Worm (Caenorhabditis elegans) whole organism, L2 larva: ENCODE results near the gene F26D2.14.

Experiments
- C34F6.9 ChIP-seq: fragments of 150-350 bp; optimal IDR thresholded peaks from 2 replicates; lab custom pipeline; 2014; ENCODE audit warnings: missing biosample characterization, missing genetic modification characterization
- Y55F3AM.14 ChIP-seq: fragments of 200-800 bp; sonication (Bioruptor generic); optimal IDR thresholded peaks from 2 replicates; lab custom pipeline; 2018; ENCODE audit warnings: mild to moderate bottlenecking, missing genetic modification characterization, missing compliant biosample characterization
- ZK546.5 ChIP-seq: sonication (generic microtip); optimal IDR thresholded peaks from 2 replicates; lab custom pipeline; 2017; ENCODE audit warnings: missing biosample characterization, missing genetic modification characterization
- alr-1 ChIP-seq: fragments of 150-350 bp; optimal IDR thresholded peaks from 2 replicates; lab custom pipeline; 2014; ENCODE audit warnings: missing biosample characterization, missing genetic modification characterization
- aly-2 ChIP-seq: fragments of 150-350 bp; optimal IDR thresholded peaks from 2 replicates; lab custom pipeline; 2014; ENCODE audit warnings: missing biosample characterization, missing genetic modification characterization
- ama-1 ChIP-seq: fragments of 150-350 bp; optimal IDR thresholded peaks from 2 replicates; lab custom pipeline; 2018; ENCODE audit warnings: inconsistent platforms
- blmp-1 ChIP-seq: sonication (generic microtip); optimal IDR thresholded peaks from 2 replicates; lab custom pipeline; 2017; ENCODE audit warnings: missing genetic modification characterization, mild to moderate bottlenecking, missing compliant biosample characterization, antibody characterized with exemption, moderate library complexity; ENCODE audit not compliant: insufficient read depth
- ceh-16 ChIP-seq: fragments of 150-350 bp; optimal IDR thresholded peaks from 2 replicates; lab custom pipeline; 2014; ENCODE audit warnings: missing biosample characterization, missing genetic modification characterization
- ceh-82 ChIP-seq: fragments of 150-350 bp; optimal IDR thresholded peaks from 2 replicates; lab custom pipeline; 2014; ENCODE audit warnings: missing biosample characterization, missing genetic modification characterization
- dmd-4 ChIP-seq: sonication (generic microtip); optimal IDR thresholded peaks from 2 replicates; lab custom pipeline; 2017; ENCODE audit warnings: missing biosample characterization, missing genetic modification characterization
- elt-1 ChIP-seq: fragments of 150-350 bp; optimal IDR thresholded peaks from 2 replicates; lab custom pipeline; 2014; ENCODE audit warnings: missing biosample characterization, missing genetic modification characterization
- fos-1 ChIP-seq: fragments of 150-350 bp; optimal IDR thresholded peaks from 2 replicates; lab custom pipeline; 2014; ENCODE audit warnings: missing biosample characterization, missing genetic modification characterization
- gmeb-1 ChIP-seq: fragments of 150-350 bp; optimal IDR thresholded peaks from 2 replicates; lab custom pipeline; 2014; ENCODE audit warnings: missing biosample characterization, missing genetic modification characterization
- lin-39 ChIP-seq: fragments of 150-350 bp; optimal IDR thresholded peaks from 2 replicates; lab custom pipeline; 2014; ENCODE audit warnings: missing biosample characterization, missing genetic modification reagents, missing genetic modification characterization
- lsy-2 ChIP-seq, 2 experiments: fragments of 150-350 bp in 1 of 2; sonication (generic microtip) in 1 of 2; optimal IDR thresholded peaks; 2 replicates each; lab custom pipeline; 2014 to 2017; ENCODE audit warnings: missing biosample characterization in 2 of 2, missing genetic modification characterization in 2 of 2
- mab-5 ChIP-seq: fragments of 150-350 bp; optimal IDR thresholded peaks from 2 replicates; lab custom pipeline; 2014; ENCODE audit warnings: missing biosample characterization, missing genetic modification characterization
- mdl-1 ChIP-seq, 2 experiments: fragments of 150-350 bp in 1 of 2; sonication (generic microtip) in 1 of 2; optimal IDR thresholded peaks; 2 replicates each; lab custom pipeline; 2017; ENCODE audit warnings: missing biosample characterization in 2 of 2, missing genetic modification characterization in 2 of 2
- nhr-11 ChIP-seq: fragments of 150-350 bp; optimal IDR thresholded peaks from 2 replicates; lab custom pipeline; 2014; ENCODE audit warnings: missing biosample characterization, missing genetic modification characterization
- nhr-12 ChIP-seq: fragments of 150-350 bp; optimal IDR thresholded peaks from 2 replicates; lab custom pipeline; 2014; ENCODE audit warnings: missing biosample characterization, missing genetic modification characterization
- nhr-129 ChIP-seq: fragments of 150-350 bp; optimal IDR thresholded peaks from 2 replicates; lab custom pipeline; 2014; ENCODE audit warnings: missing biosample characterization, missing genetic modification characterization
- nhr-23 ChIP-seq: fragments of 150-350 bp; optimal IDR thresholded peaks from 2 replicates; lab custom pipeline; 2014; ENCODE audit warnings: missing biosample characterization, missing genetic modification reagents, missing genetic modification characterization
- nhr-237 ChIP-seq: fragments of 150-350 bp; optimal IDR thresholded peaks from 2 replicates; lab custom pipeline; 2014; ENCODE audit warnings: missing biosample characterization, missing genetic modification characterization
- nhr-6 ChIP-seq: fragments of 150-350 bp; optimal IDR thresholded peaks from 2 replicates; lab custom pipeline; 2014; ENCODE audit warnings: missing biosample characterization, missing genetic modification characterization
- nhr-77 ChIP-seq: fragments of 150-350 bp; optimal IDR thresholded peaks from 2 replicates; lab custom pipeline; 2014; ENCODE audit warnings: missing biosample characterization, missing genetic modification characterization
- peb-1 ChIP-seq: fragments of 150-350 bp; optimal IDR thresholded peaks from 2 replicates; lab custom pipeline; 2014; ENCODE audit warnings: missing biosample characterization, missing genetic modification characterization
- sem-4 ChIP-seq: fragments of 150-350 bp; optimal IDR thresholded peaks from 2 replicates; lab custom pipeline; 2014; ENCODE audit warnings: missing biosample characterization, missing genetic modification reagents, missing genetic modification characterization
- skn-1 ChIP-seq: sonication (generic microtip); optimal IDR thresholded peaks from 2 replicates; lab custom pipeline; 2017; ENCODE audit warnings: missing biosample characterization, missing genetic modification characterization
- sma-3 ChIP-seq: sonication (generic microtip); optimal IDR thresholded peaks from 2 replicates; lab custom pipeline; 2016; ENCODE audit warnings: missing genetic modification reagents, missing genetic modification characterization, missing compliant biosample characterization
- snpc-4 ChIP-seq: fragments of 150-350 bp; optimal IDR thresholded peaks from 2 replicates; lab custom pipeline; 2014; ENCODE audit warnings: missing biosample characterization, missing genetic modification characterization
- unc-39 ChIP-seq: fragments of 150-350 bp; optimal IDR thresholded peaks from 2 replicates; lab custom pipeline; 2014; ENCODE audit warnings: missing biosample characterization, missing genetic modification characterization
- unc-55 ChIP-seq: fragments of 150-350 bp; sonication (generic microtip); optimal IDR thresholded peaks from 3 replicates; lab custom pipeline; 2014; ENCODE audit warnings: missing biosample characterization, missing genetic modification reagents, missing genetic modification characterization
- unc-62 ChIP-seq: fragments of 150-350 bp; optimal IDR thresholded peaks from 2 replicates; lab custom pipeline; 2014; ENCODE audit warnings: missing biosample characterization, missing genetic modification reagents, missing genetic modification characterization
- zag-1 ChIP-seq: fragments of 150-350 bp; optimal IDR thresholded peaks from 2 replicates; lab custom pipeline; 2014; ENCODE audit warnings: missing biosample characterization, missing genetic modification characterization
- ztf-1 ChIP-seq: fragments of 200-800 bp; sonication (Bioruptor generic); conservative IDR thresholded peaks from 2 replicates; pipeline ENCODE4 v1.3.6; 2022; ENCODE audit warnings: missing genetic modification characterization, missing compliant biosample characterization
- ztf-11 ChIP-seq: sonication (generic microtip); optimal IDR thresholded peaks from 2 replicates; lab custom pipeline; 2017; ENCODE audit warnings: missing biosample characterization, missing genetic modification characterization
- ztf-4 ChIP-seq: fragments of 150-350 bp; optimal IDR thresholded peaks from 2 replicates; lab custom pipeline; 2014; ENCODE audit warnings: missing biosample characterization, missing genetic modification characterization

Gene F26D2.14

DNA sequence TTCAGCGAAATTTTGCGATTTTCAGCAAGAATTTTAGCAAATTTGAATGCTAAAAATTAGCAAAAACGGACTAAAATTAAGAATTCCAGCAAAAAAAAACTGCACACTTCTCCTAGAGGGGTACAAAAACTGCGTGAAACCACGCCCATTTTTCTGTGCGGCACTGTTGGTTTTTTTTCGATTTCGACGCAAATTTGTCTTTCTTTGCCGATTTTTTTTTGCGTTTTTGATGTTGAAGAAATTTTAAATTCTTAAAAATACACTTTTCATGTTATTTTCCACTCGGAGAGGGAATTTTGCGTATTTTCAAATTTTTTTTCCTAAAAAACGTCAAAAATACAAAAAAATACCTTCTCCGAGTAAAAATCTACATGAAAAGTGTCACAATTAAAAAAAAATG lies 31.7 kb upstream of the F26D2.14 start, which contains the start of gene syp-1:
Gene syp-1, plus strand, starts transcription at position 301 of the 400 bp plus-strand sequence.
- TF ChIP-seq sem-4 (tag; lab: Kevin White, UChicago) (no peak), C34F6.9 (tag; lab: Kevin White, UChicago) (no peak), nhr-12 (tag; lab: Kevin White, UChicago) (no peak)

DNA sequence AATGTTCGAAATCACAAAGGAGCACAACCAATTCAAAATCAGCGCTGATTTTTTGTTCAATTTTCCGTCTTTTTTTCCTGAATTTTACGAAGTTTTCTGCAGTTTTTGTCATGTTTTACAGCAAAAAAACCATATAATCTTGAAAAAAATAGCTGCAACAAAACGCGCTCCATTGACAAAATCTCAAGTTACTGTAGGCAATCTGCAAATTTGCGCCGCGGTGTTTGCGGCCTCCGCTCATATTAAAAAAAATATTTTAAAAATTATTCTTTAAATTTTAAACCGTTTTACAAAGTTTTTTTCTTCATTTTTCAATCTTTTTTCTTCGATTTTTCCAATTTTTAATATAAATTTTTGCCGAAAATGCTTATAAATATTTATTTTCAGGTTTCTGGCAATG lies 30.3 kb upstream of the F26D2.14 start:
- TF ChIP-seq skn-1 (tag; lab: Kevin White, UChicago): no peak
- no peak for TF ChIP-seq unc-62 (GFP tag; lab: Kevin White, UChicago)
- TF ChIP-seq mab-5: no peak
- no peak for TF ChIP-seq elt-1 (tag; lab: Kevin White, UChicago)
- no peak for TF ChIP-seq nhr-77 (tag; lab: Kevin White, UChicago)
- TF ChIP-seq nhr-11 (tag; lab: Kevin White, UChicago): no peak
- no peak for TF ChIP-seq gmeb-1 (tag; lab: Kevin White, UChicago)
- no peak for TF ChIP-seq ztf-1 (GFP tag; lab: Robert Waterston, UW)
- TF ChIP-seq nhr-23 (tag; lab: Kevin White, UChicago): no peak
- no peak for TF ChIP-seq aly-2 (tag; lab: Kevin White, UChicago)
- TF ChIP-seq unc-55 (GFP tag; lab: Kevin White, UChicago): no peak
- TF ChIP-seq unc-39 (tag; lab: Kevin White, UChicago): no peak
- no peak for TF ChIP-seq C34F6.9 (tag; lab: Kevin White, UChicago)
- no peak for TF ChIP-seq Y55F3AM.14 (GFP tag; lab: Kevin White, UChicago)
- no peak for TF ChIP-seq alr-1 (tag; lab: Kevin White, UChicago)
- no peak for TF ChIP-seq lsy-2 (tag; optimal IDR thresholded peaks at IDR 0.05; lab: Kevin White, UChicago)
- TF ChIP-seq, all 48 proteins: peak for 0

DNA sequence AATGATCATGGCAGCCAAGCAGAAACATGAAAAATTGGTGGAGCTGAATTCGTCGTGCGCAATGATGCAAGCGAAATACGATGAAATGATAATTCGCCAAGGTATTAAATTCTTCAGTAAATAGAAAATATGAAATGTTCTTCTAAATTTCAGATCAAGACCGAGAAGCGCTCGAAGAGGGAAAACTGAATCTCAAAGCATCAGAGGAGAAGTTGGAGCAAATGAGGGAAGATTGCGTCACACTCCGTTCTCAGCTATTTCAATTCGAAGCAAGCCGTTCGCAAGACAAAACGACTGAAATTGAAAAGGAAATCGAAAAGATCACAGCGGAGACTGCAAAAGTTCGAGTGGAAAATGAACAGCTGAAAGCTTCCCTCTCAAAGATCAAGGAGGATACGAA lies 29.3 kb upstream of the F26D2.14 start:
- TF ChIP-seq nhr-129 (tag; lab: Kevin White, UChicago) (no peak), skn-1 (tag; lab: Kevin White, UChicago) (no peak), mab-5 (no peak), fos-1 (no peak), peb-1 (no peak), elt-1 (tag; lab: Kevin White, UChicago) (no peak)

DNA sequence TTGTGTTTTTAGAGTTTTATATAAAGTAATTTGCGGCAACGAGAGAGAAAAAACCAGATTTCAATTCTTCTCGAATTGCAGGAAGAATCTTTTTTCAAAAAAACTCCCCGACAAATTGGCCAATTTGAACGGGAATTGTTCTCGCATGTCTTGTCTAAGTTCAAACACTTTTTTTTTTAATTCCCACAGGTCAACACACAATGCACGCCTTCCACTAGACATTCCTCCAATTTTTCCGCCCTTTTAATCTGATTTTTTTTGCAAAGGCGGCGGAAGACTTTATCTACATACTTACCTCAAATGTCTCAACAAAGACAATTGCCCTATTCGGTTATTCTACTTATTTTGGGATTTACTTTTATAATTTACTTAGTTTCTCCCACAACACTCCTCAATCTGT lies 28.0 kb upstream of the F26D2.14 start, which contains the start of gene F26D2.3:
Gene F26D2.3, plus strand, starts transcription at position 301 of the 400 bp plus-strand sequence.
- TF ChIP-seq ama-1 (lab: Kevin White, UChicago) (no peak), elt-1 (tag; lab: Kevin White, UChicago) (no peak), skn-1 (tag; lab: Kevin White, UChicago) (no peak), ztf-4 (tag; lab: Kevin White, UChicago) (no peak), snpc-4 (no peak), unc-39 (tag; lab: Kevin White, UChicago) (no peak), zag-1 (tag; lab: Kevin White, UChicago) (no peak), dmd-4 (tag; lab: Kevin White, UChicago) (no peak), mab-5 (no peak), blmp-1 (tag; lab: Kevin White, UChicago) (no peak), C34F6.9 (tag; lab: Kevin White, UChicago) (no peak), mdl-1 (tag; optimal IDR thresholded peaks at IDR 0.05; lab: Kevin White, UChicago) (no peak), aly-2 (tag; lab: Kevin White, UChicago) (no peak), unc-55 (GFP tag; lab: Kevin White, UChicago) (no peak), nhr-6 (tag; lab: Kevin White, UChicago) (no peak)
- TF ChIP-seq, all 48 proteins: peak for 0

DNA sequence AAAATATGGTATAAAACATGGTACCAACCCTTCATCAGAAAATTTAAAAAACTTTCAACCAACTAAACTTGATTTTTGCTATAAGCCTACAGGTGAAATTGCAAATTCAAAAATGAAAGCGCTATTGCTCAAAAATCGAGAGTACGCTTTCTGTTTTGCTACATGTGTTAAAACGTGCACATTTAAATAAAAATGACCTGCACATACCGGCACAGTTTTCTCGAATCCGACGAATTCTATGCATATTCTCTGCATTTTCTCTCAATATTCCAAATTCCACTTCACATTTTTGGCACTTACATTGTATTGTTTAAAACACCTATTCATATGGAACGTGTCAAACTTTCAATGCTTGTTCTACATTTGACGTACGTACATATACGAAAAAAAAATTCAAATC lies 25.1 kb upstream of the F26D2.14 start, which contains the start of gene srh-145:
Gene srh-145, plus strand, starts transcription at position 193 of the 400 bp plus-strand sequence.
- no peak for TF ChIP-seq nhr-6 (tag; lab: Kevin White, UChicago)
- no peak for TF ChIP-seq lin-39 (tag; lab: Kevin White, UChicago)

DNA sequence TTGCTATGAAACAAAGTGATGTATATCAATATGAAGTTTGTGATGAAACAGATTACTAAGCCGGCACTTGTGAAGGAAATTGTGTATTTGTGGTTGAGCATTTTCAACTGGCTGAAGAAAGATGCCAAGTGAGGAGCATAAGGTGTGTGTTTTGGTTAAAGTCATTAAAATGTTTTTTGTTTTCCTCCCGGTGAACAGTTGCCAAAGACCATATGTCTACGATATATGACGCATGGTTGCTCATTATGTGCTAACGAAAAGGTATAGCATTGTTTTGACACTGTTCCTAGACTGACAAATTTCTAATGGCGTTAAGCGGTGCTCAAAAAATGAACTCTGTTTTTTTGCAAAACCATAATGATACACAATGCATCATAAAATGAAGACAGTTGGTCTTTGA lies 18.6 kb upstream of the F26D2.14 start, which contains the start of gene str-55:
Gene str-55, minus strand, starts transcription at position 101 of the 400 bp plus-strand sequence.
- TF ChIP-seq mdl-1 (tag; optimal IDR thresholded peaks at IDR 0.05; lab: Kevin White, UChicago): no peak
- TF ChIP-seq mab-5: no peak
- no peak for TF ChIP-seq lsy-2 (tag; optimal IDR thresholded peaks at IDR 0.05; lab: Kevin White, UChicago)
- no peak for TF ChIP-seq ztf-11 (tag; lab: Kevin White, UChicago)
- TF ChIP-seq dmd-4 (tag; lab: Kevin White, UChicago): no peak
- no peak for TF ChIP-seq blmp-1 (tag; lab: Kevin White, UChicago)
- no peak for TF ChIP-seq ceh-82 (tag; lab: Kevin White, UChicago)
- no peak for TF ChIP-seq unc-39 (tag; lab: Kevin White, UChicago)
- no peak for TF ChIP-seq C34F6.9 (tag; lab: Kevin White, UChicago)
- TF ChIP-seq nhr-129 (tag; lab: Kevin White, UChicago): no peak
- no peak for TF ChIP-seq ZK546.5 (tag; lab: Kevin White, UChicago)
- TF ChIP-seq sem-4 (tag; lab: Kevin White, UChicago): no peak
- no peak for TF ChIP-seq snpc-4
- no peak for TF ChIP-seq sma-3 (GFP tag; lab: Kevin White, UChicago)
- TF ChIP-seq nhr-237: no peak
- TF ChIP-seq nhr-12 (tag; lab: Kevin White, UChicago): no peak
- TF ChIP-seq ceh-16: no peak
- no peak for TF ChIP-seq nhr-23 (tag; lab: Kevin White, UChicago)
